Fruit fly (Drosophila melanogaster): Measurements from ENCODE around the gene CG7900.

- TF ChIP-seq usp (GFP tag; optimal IDR thresholded peaks at IDR 0.05) (no peak), Dll (optimal IDR thresholded peaks at IDR 0.05) (no peak)
Observed at dm6 chr3R:8126316-8127150, 32.6 kb downstream of the CG7900 start, which contains the start of the genes CG9667 and Arl8.

Data from whole organism.